Worm (Caenorhabditis elegans) whole organism, L1 larva: Measurements from ENCODE around the gene C25F9.8.

Experiments used
- C34B4.2 ChIP-seq: sonication (generic microtip); optimal IDR thresholded peaks from 2 replicates; lab custom pipeline; 2017; ENCODE audit warnings: mild to moderate bottlenecking, missing genetic modification characterization, missing compliant biosample characterization
- Y116A8C.19 ChIP-seq: sonication (generic microtip); optimal IDR thresholded peaks from 2 replicates; lab custom pipeline; 2016; ENCODE audit warnings: missing compliant biosample characterization, missing genetic modification characterization, borderline replicate concordance
- aha-1 ChIP-seq: fragments of 150-350 bp; optimal IDR thresholded peaks from 2 replicates; lab custom pipeline; 2014; ENCODE audit warnings: missing biosample characterization, missing genetic modification characterization
- aly-2 ChIP-seq: fragments of 150-350 bp; optimal IDR thresholded peaks from 2 replicates; lab custom pipeline; 2014; ENCODE audit warnings: missing biosample characterization, missing genetic modification characterization
- ama-1 ChIP-seq: fragments of 150-350 bp; optimal IDR thresholded peaks from 2 replicates; lab custom pipeline; 2014
- blmp-1 ChIP-seq: fragments of 150-350 bp; optimal IDR thresholded peaks from 2 replicates; lab custom pipeline; 2014; ENCODE audit warnings: missing biosample characterization, missing genetic modification characterization
- ceh-82 ChIP-seq, 3 experiments: fragments of 150-350 bp in 1 of 3; sonication (generic microtip) in 2 of 3; optimal IDR thresholded peaks; 2 replicates each; lab custom pipeline; 2014 to 2017; ENCODE audit warnings: missing biosample characterization in 3 of 3, missing genetic modification characterization in 3 of 3
- ceh-88 ChIP-seq: fragments of 200-800 bp; sonication (Bioruptor generic); IDR thresholded peaks from 2 replicates; pipeline ENCODE4 v1.3.6; 2022; ENCODE audit warnings: missing genetic modification characterization, missing compliant biosample characterization
- dpl-1 ChIP-seq, 3 experiments: fragments of 150-350 bp in 2 of 3; sonication (generic microtip) in 1 of 3; optimal IDR thresholded peaks; 2 replicates each; lab custom pipeline; 2014 to 2017; ENCODE audit warnings: missing biosample characterization in 3 of 3, missing genetic modification characterization in 3 of 3, missing genetic modification reagents in 3 of 3
- efl-1 ChIP-seq, 4 experiments: fragments of 150-350 bp; optimal IDR thresholded peaks in 3 of 4; peaks in 1 of 4; 1 replicate in 1 of 4; 2 replicates in 3 of 4; lab custom pipeline; 2014; ENCODE audit warnings: missing biosample characterization in 2 of 4, missing genetic modification characterization in 2 of 4, missing genetic modification reagents in 2 of 4
- efl-3 ChIP-seq: fragments of 200-800 bp; sonication (Bioruptor generic); optimal IDR thresholded peaks from 2 replicates; lab custom pipeline; 2018; ENCODE audit warnings: mild to moderate bottlenecking, missing genetic modification characterization, missing compliant biosample characterization
- egl-27 ChIP-seq, 2 experiments: fragments of 150-350 bp in 1 of 2; sonication (generic microtip); optimal IDR thresholded peaks; 3 replicates each; lab custom pipeline; 2017 to 2018; ENCODE audit warnings: missing biosample characterization in 2 of 2, missing genetic modification characterization in 2 of 2, missing genetic modification reagents in 2 of 2
- elt-2 ChIP-seq: sonication (generic microtip); optimal IDR thresholded peaks from 2 replicates; lab custom pipeline; 2016; ENCODE audit warnings: missing genetic modification characterization, mild to moderate bottlenecking, inconsistent platforms, missing compliant biosample characterization, missing genetic modification reagents
- elt-3 ChIP-seq, 6 experiments: fragments of 150-350 bp in 1 of 6; sonication (generic microtip); optimal IDR thresholded peaks; 2 replicates each; lab custom pipeline; 2017 to 2018; ENCODE audit warnings: missing biosample characterization in 6 of 6, missing genetic modification characterization in 6 of 6, inconsistent platforms in 1 of 6
- ets-5 ChIP-seq: fragments of 200-800 bp; sonication (Bioruptor generic); IDR thresholded peaks from 2 replicates; pipeline ENCODE4 v1.3.6; 2022; ENCODE audit warnings: missing genetic modification characterization, missing compliant biosample characterization
- fkh-8 ChIP-seq: sonication (generic microtip); optimal IDR thresholded peaks from 2 replicates; lab custom pipeline; 2016; ENCODE audit warnings: mild to moderate bottlenecking, missing genetic modification characterization, missing compliant biosample characterization
- hlh-17 ChIP-seq: fragments of 200-800 bp; sonication (Bioruptor generic); optimal IDR thresholded peaks from 2 replicates; lab custom pipeline; 2018; ENCODE audit warnings: missing genetic modification characterization, mild to moderate bottlenecking, missing compliant biosample characterization, moderate library complexity, borderline replicate concordance
- isw-1 ChIP-seq: fragments of 200-800 bp; sonication (Bioruptor generic); IDR thresholded peaks from 2 replicates; pipeline ENCODE4 v1.3.6; 2022; ENCODE audit warnings: missing genetic modification characterization, missing compliant biosample characterization
- lin-13 ChIP-seq: fragments of 150-350 bp; optimal IDR thresholded peaks from 2 replicates; lab custom pipeline; 2014; ENCODE audit warnings: missing biosample characterization, missing genetic modification reagents, missing genetic modification characterization
- lin-15B ChIP-seq: fragments of 150-350 bp; sonication (generic microtip); optimal IDR thresholded peaks from 3 replicates; lab custom pipeline; 2014; ENCODE audit warnings: missing biosample characterization, missing genetic modification characterization
- lsy-2 ChIP-seq, 2 experiments: fragments of 150-350 bp; optimal IDR thresholded peaks; 2 replicates each; lab custom pipeline; 2014; ENCODE audit warnings: missing biosample characterization in 2 of 2, missing genetic modification characterization in 2 of 2
- mep-1 ChIP-seq: fragments of 150-350 bp; optimal IDR thresholded peaks from 2 replicates; lab custom pipeline; 2014; ENCODE audit warnings: missing biosample characterization, missing genetic modification characterization
- nhr-19 ChIP-seq: fragments of 200-800 bp; sonication (Bioruptor generic); conservative IDR thresholded peaks from 2 replicates; pipeline ENCODE4 v1.3.6; 2022; ENCODE audit warnings: missing genetic modification characterization, missing compliant biosample characterization
- nhr-20 ChIP-seq: sonication (generic microtip); optimal IDR thresholded peaks from 2 replicates; lab custom pipeline; 2016; ENCODE audit warnings: mild to moderate bottlenecking, missing genetic modification characterization, missing compliant biosample characterization
- nhr-85 ChIP-seq: sonication (generic microtip); peaks from one replicate; lab custom pipeline; 2016; ENCODE audit warnings: missing genetic modification characterization, inconsistent platforms, missing compliant biosample characterization
- pqm-1 ChIP-seq: sonication (generic microtip); optimal IDR thresholded peaks from 3 replicates; lab custom pipeline; 2017; ENCODE audit warnings: missing biosample characterization, missing genetic modification characterization
- skn-1 ChIP-seq: fragments of 150-350 bp; optimal IDR thresholded peaks from 2 replicates; lab custom pipeline; 2014; ENCODE audit warnings: missing biosample characterization, missing genetic modification characterization
- snu-23 ChIP-seq: sonication (generic microtip); optimal IDR thresholded peaks from 2 replicates; lab custom pipeline; 2016; ENCODE audit warnings: missing genetic modification characterization, missing compliant biosample characterization
- sox-4 ChIP-seq: sonication (generic microtip); optimal IDR thresholded peaks from 2 replicates; lab custom pipeline; 2016; ENCODE audit warnings: missing genetic modification characterization, missing compliant biosample characterization
- sptf-1 ChIP-seq: fragments of 150-350 bp; optimal IDR thresholded peaks from 2 replicates; lab custom pipeline; 2014; ENCODE audit warnings: missing biosample characterization, missing genetic modification characterization
- sup-37 ChIP-seq: fragments of 200-800 bp; sonication (Bioruptor generic); optimal IDR thresholded peaks from 2 replicates; lab custom pipeline; 2018; ENCODE audit warnings: mild to moderate bottlenecking, missing genetic modification characterization, missing compliant biosample characterization
- swsn-7 ChIP-seq: sonication (generic microtip); optimal IDR thresholded peaks from 2 replicates; lab custom pipeline; 2016; ENCODE audit warnings: missing genetic modification characterization, missing compliant biosample characterization
- tlp-1 ChIP-seq: fragments of 150-350 bp; optimal IDR thresholded peaks from 2 replicates; lab custom pipeline; 2014; ENCODE audit warnings: missing biosample characterization, missing genetic modification characterization
- unc-130 ChIP-seq: fragments of 150-350 bp; optimal IDR thresholded peaks from 2 replicates; lab custom pipeline; 2017; ENCODE audit warnings: missing biosample characterization, missing genetic modification characterization, inconsistent platforms
- ztf-11 ChIP-seq, 2 experiments: sonication (generic microtip); optimal IDR thresholded peaks; 2 replicates each; lab custom pipeline; 2016 to 2017; ENCODE audit warnings: missing genetic modification characterization in 2 of 2, missing biosample characterization in 1 of 2, missing compliant biosample characterization in 1 of 2
- ztf-4 ChIP-seq: fragments of 150-350 bp; optimal IDR thresholded peaks from 2 replicates; lab custom pipeline; 2014; ENCODE audit warnings: missing biosample characterization, missing genetic modification characterization

C25F9.8 gene

ce11 chrV:19380968-19381367, 13.9 kb upstream of the C25F9.8 start, which contains the start of gene srw-84:
Gene srw-84, plus strand, starts transcription at chrV:19381268.
- no peak for TF ChIP-seq nhr-19 (GFP tag; lab: Robert Waterston, UW)
- TF ChIP-seq elt-2 (tag; lab: Kevin White, UChicago): no peak
- no peak for TF ChIP-seq isw-1
- no peak for TF ChIP-seq ama-1
- no peak for TF ChIP-seq ztf-11 (tag; optimal IDR thresholded peaks at IDR 0.05; lab: Kevin White, UChicago)
- no peak for TF ChIP-seq sptf-1 (tag; lab: Kevin White, UChicago)
- TF ChIP-seq ztf-4 (tag; lab: Kevin White, UChicago): no peak
- TF ChIP-seq sox-4 (tag; lab: Kevin White, UChicago): no peak
- TF ChIP-seq pqm-1 (tag; lab: Kevin White, UChicago): no peak
- TF ChIP-seq skn-1 (tag; lab: Kevin White, UChicago): no peak
- TF ChIP-seq ets-5: no peak
- TF ChIP-seq unc-130 (tag; lab: Kevin White, UChicago): no peak
- no peak for TF ChIP-seq nhr-20 (tag; lab: Kevin White, UChicago)
- no peak for TF ChIP-seq lsy-2 (tag; optimal IDR thresholded peaks at IDR 0.05; lab: Kevin White, UChicago)

ce11 chrV:19390029-19390428, 4.8 kb upstream of the C25F9.8 start, which contains the start of gene slcr-46.2:
Gene slcr-46.2, minus strand, starts transcription at chrV:19390129.
- TF ChIP-seq ceh-88 (GFP tag; lab: Robert Waterston, UW): no peak
- TF ChIP-seq snu-23: no peak
- no peak for TF ChIP-seq lin-15B (tag; lab: Kevin White, UChicago)
- TF ChIP-seq sup-37: no peak
- TF ChIP-seq aly-2 (tag; lab: Kevin White, UChicago): no peak
- TF ChIP-seq elt-3 (tag; optimal IDR thresholded peaks at IDR 0.05; lab: Kevin White, UChicago): no peak
- no peak for TF ChIP-seq egl-27 (tag; optimal IDR thresholded peaks at IDR 0.05; lab: Kevin White, UChicago)
- no peak for TF ChIP-seq isw-1
- no peak for TF ChIP-seq Y116A8C.19 (tag; lab: Kevin White, UChicago)
- TF ChIP-seq efl-3 (GFP tag; lab: Kevin White, UChicago): no peak
- TF ChIP-seq C34B4.2 (tag; lab: Kevin White, UChicago): no peak

ce11 chrV:19391242-19391641, 3.6 kb upstream of the C25F9.8 start:
- TF ChIP-seq lin-13 (GFP tag; lab: Kevin White, UChicago): no peak
- no peak for TF ChIP-seq hlh-17
- peak; percentile 31 for TF ChIP-seq swsn-7 (tag; lab: Kevin White, UChicago)
- no peak for TF ChIP-seq tlp-1 (tag; lab: Kevin White, UChicago)
- peak in 2 of 3 experiments; percentile 9 to 15 for TF ChIP-seq ceh-82 (tag; optimal IDR thresholded peaks at IDR 0.05; lab: Kevin White, UChicago)
- peak; percentile 4 to 27 for TF ChIP-seq lsy-2 (tag; optimal IDR thresholded peaks at IDR 0.05; lab: Kevin White, UChicago)
- TF ChIP-seq dpl-1 (GFP tag; optimal IDR thresholded peaks at IDR 0.05; lab: Kevin White, UChicago): peak in 1 of 3 experiments; percentile 23
- TF ChIP-seq efl-1 (optimal IDR thresholded peaks at IDR 0.05; lab: Kevin White, UChicago): peak; percentile 39 to 47
- peak; percentile 8 to 58 for TF ChIP-seq efl-1 (GFP tag; optimal IDR thresholded peaks at IDR 0.05 in 1 of 2; lab: Kevin White, UChicago)
- TF ChIP-seq snu-23: peak; percentile 15
- peak; percentile 29 for TF ChIP-seq fkh-8 (tag; lab: Kevin White, UChicago)
- TF ChIP-seq blmp-1 (tag; lab: Kevin White, UChicago): no peak
- peak; percentile 15 for TF ChIP-seq mep-1 (tag; lab: Kevin White, UChicago)
- TF ChIP-seq, all 84 proteins: peak for 8

ce11 chrV:19396576-19397313, 1.9 kb downstream of the C25F9.8 start:
- TF ChIP-seq aha-1 (no peak), nhr-85 (peak; percentile 42), dpl-1 (GFP tag; optimal IDR thresholded peaks at IDR 0.05; lab: Kevin White, UChicago) (no peak), efl-1 (optimal IDR thresholded peaks at IDR 0.05; lab: Kevin White, UChicago) (no peak), efl-1 (GFP tag; optimal IDR thresholded peaks at IDR 0.05 in 1 of 2; lab: Kevin White, UChicago) (peak in 1 of 2 experiments; percentile 52)
